Fruit fly (Drosophila melanogaster) whole organism, embryonic: ENCODE data around the gene Upf2.

Experiments
- CG10431 ChIP-seq: fragments of 200-800 bp; sonication (Bioruptor generic); optimal IDR thresholded peaks from 3 replicates; lab custom pipeline; 2018; ENCODE audit warnings: missing biosample characterization, mild to moderate bottlenecking, missing genetic modification characterization
- CG10462 ChIP-seq: fragments of 200-800 bp; sonication (Bioruptor generic); optimal IDR thresholded peaks from 2 replicates; lab custom pipeline; 2016; ENCODE audit warnings: missing biosample characterization, missing genetic modification characterization
- CG3065 ChIP-seq: fragments of 200-800 bp; sonication (Bioruptor generic); optimal IDR thresholded peaks from 2 replicates; lab custom pipeline; 2016; ENCODE audit warnings: missing biosample characterization, missing genetic modification characterization
- Ets97D ChIP-seq: fragments of 200-800 bp; sonication (Bioruptor generic); optimal IDR thresholded peaks from 3 replicates; lab custom pipeline; 2016; ENCODE audit warnings: missing biosample characterization, missing genetic modification characterization
- bigmax ChIP-seq: fragments of 200-800 bp; sonication (Bioruptor generic); optimal IDR thresholded peaks from 2 replicates; lab custom pipeline; 2018; ENCODE audit warnings: missing biosample characterization, mild to moderate bottlenecking, missing genetic modification characterization
- kay ChIP-seq: fragments of 200-800 bp; sonication (Bioruptor generic); optimal IDR thresholded peaks from 2 replicates; lab custom pipeline; 2016; ENCODE audit warnings: missing biosample characterization, missing genetic modification characterization

- TF ChIP-seq CG3065 (GFP tag; lab: Kevin White, UChicago): no peak
- no peak for TF ChIP-seq kay (GFP tag; lab: Kevin White, UChicago)
- TF ChIP-seq Ets97D (GFP tag; lab: Kevin White, UChicago): no peak
- no peak for TF ChIP-seq CG10462
- TF ChIP-seq bigmax (GFP tag; lab: Kevin White, UChicago): no peak
- TF ChIP-seq CG10431 (GFP tag; lab: Kevin White, UChicago): no peak
Observed at dm6 chrX:8114476-8115342, 39.4 kb upstream of the Upf2 start.
